Worm (Caenorhabditis elegans) whole organism, early embryonic: Measurements from ENCODE around the gene C04G6.13.

ENCODE experiments used
- B0310.2 ChIP-seq: sonication (generic microtip); optimal IDR thresholded peaks from 2 replicates; lab custom pipeline; 2016; ENCODE audit warnings: mild to moderate bottlenecking, missing genetic modification characterization, missing compliant biosample characterization
- F13C5.2 ChIP-seq: sonication (generic microtip); optimal IDR thresholded peaks from 2 replicates; lab custom pipeline; 2017; ENCODE audit warnings: mild to moderate bottlenecking, missing genetic modification characterization, inconsistent platforms, missing compliant biosample characterization
- aly-1 ChIP-seq: sonication (generic microtip); optimal IDR thresholded peaks from 2 replicates; lab custom pipeline; 2016; ENCODE audit warnings: missing genetic modification characterization, missing compliant biosample characterization
- ama-1 ChIP-seq: fragments of 150-350 bp; optimal IDR thresholded peaks from 2 replicates; lab custom pipeline; 2014
- ceh-13 ChIP-seq: fragments of 200-800 bp; sonication (Bioruptor generic); optimal IDR thresholded peaks from 2 replicates; lab custom pipeline; 2018; ENCODE audit warnings: mild to moderate bottlenecking, missing genetic modification characterization, missing compliant biosample characterization
- ceh-36 ChIP-seq: sonication (generic microtip); optimal IDR thresholded peaks from 2 replicates; lab custom pipeline; 2016; ENCODE audit warnings: missing genetic modification characterization, inconsistent platforms, missing compliant biosample characterization
- ets-7 ChIP-seq: sonication (generic microtip); optimal IDR thresholded peaks from 2 replicates; lab custom pipeline; 2016; ENCODE audit warnings: missing genotype, missing genetic modification characterization, missing compliant biosample characterization
- flt-1 ChIP-seq: fragments of 200-800 bp; sonication (Bioruptor generic); IDR thresholded peaks from 2 replicates; pipeline ENCODE4 v1.3.6; 2022; ENCODE audit warnings: missing genetic modification characterization, missing compliant biosample characterization
- hmbx-1 ChIP-seq: sonication (generic microtip); optimal IDR thresholded peaks from 2 replicates; lab custom pipeline; 2016; ENCODE audit warnings: mild to moderate bottlenecking, missing genetic modification characterization, missing compliant biosample characterization
- hmg-4 ChIP-seq: fragments of 200-800 bp; sonication (Bioruptor generic); optimal IDR thresholded peaks from 2 replicates; lab custom pipeline; 2018; ENCODE audit warnings: mild to moderate bottlenecking, missing genetic modification characterization, missing compliant biosample characterization
- hnd-1 ChIP-seq: sonication (generic microtip); optimal IDR thresholded peaks from 2 replicates; lab custom pipeline; 2016; ENCODE audit warnings: missing genetic modification characterization, missing compliant biosample characterization
- pes-1 ChIP-seq: fragments of 200-800 bp; sonication (Bioruptor generic); IDR thresholded peaks from 2 replicates; pipeline ENCODE4 v1.3.6; 2022; ENCODE audit warnings: missing genetic modification reagents, missing genetic modification characterization, missing compliant biosample characterization
- scrt-1 ChIP-seq: fragments of 200-800 bp; sonication (Bioruptor generic); IDR thresholded peaks from 2 replicates; pipeline ENCODE4 v1.3.6; 2022; ENCODE audit warnings: missing genetic modification characterization, missing compliant biosample characterization
- sea-1 ChIP-seq: fragments of 200-800 bp; sonication (Bioruptor generic); conservative IDR thresholded peaks from 2 replicates; pipeline ENCODE4 v1.3.6; 2022; ENCODE audit warnings: missing genetic modification characterization, missing compliant biosample characterization
- tbx-11 ChIP-seq: fragments of 200-800 bp; sonication (Bioruptor generic); IDR thresholded peaks from 2 replicates; pipeline ENCODE4 v1.3.6; 2022; ENCODE audit warnings: missing genetic modification characterization, missing compliant biosample characterization
- tbx-37 ChIP-seq: fragments of 200-800 bp; sonication (Bioruptor generic); conservative IDR thresholded peaks from 2 replicates; pipeline ENCODE4 v1.3.6; 2022; ENCODE audit warnings: missing genetic modification reagents, missing genetic modification characterization, missing compliant biosample characterization
- tra-4 ChIP-seq: sonication (generic microtip); optimal IDR thresholded peaks from 2 replicates; lab custom pipeline; 2017; ENCODE audit warnings: missing genetic modification characterization, missing compliant biosample characterization

C04G6.13 gene

ce11 chrII:5086143-5086542 is 7.9 kb upstream of the C04G6.13 start:
- TF ChIP-seq flt-1: no peak
- no peak for TF ChIP-seq tbx-11 (GFP tag; lab: Robert Waterston, UW)
- TF ChIP-seq aly-1: no peak

DNA sequence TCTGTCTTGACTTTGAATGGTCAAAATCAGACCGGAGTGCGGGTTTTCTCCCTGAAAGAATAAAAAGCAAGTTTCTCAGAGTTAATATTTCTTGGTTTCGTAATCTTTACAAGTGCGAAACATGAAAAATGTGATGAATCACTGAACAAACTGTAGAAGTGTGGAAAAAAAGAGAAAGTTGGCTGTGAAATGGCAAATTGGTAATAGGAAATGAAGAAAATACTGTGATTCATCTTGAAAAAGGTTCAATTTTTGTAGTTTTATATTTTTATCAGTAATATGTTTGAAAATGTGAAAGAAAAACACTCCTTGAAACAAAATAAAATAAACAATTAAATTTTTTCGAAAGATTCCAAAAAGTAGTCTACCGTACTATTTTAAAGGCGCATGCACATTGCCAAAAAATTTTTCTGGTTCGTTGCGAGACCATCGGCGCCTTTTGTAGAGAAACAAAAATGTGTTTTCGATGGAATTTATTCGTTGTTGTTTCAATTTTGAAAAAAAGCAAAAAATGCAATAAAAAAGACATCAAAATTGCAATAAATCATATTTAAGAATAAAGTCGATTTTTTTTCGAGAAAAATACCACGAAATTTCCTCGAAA is 2.3 kb upstream of the C04G6.13 start, which contains the start of gene pld-1:
Gene pld-1 (minus strand): TSS at position 51 of the 604 bp plus-strand sequence.
- no peak for TF ChIP-seq tbx-37 (GFP tag; lab: Robert Waterston, UW)
- no peak for TF ChIP-seq scrt-1 (GFP tag; lab: Robert Waterston, UW)
- TF ChIP-seq hmg-4: no peak
- TF ChIP-seq ceh-36 (tag; lab: Kevin White, UChicago): no peak
- TF ChIP-seq ama-1 (lab: Kevin White, UChicago): no peak
- no peak for TF ChIP-seq tra-4 (tag; lab: Kevin White, UChicago)
- no peak for TF ChIP-seq ceh-13 (GFP tag; lab: Kevin White, UChicago)
- no peak for TF ChIP-seq hnd-1 (tag; lab: Kevin White, UChicago)
- TF ChIP-seq aly-1: no peak
- no peak for TF ChIP-seq F13C5.2 (tag; lab: Kevin White, UChicago)
- TF ChIP-seq B0310.2: no peak
- TF ChIP-seq tbx-11 (GFP tag; lab: Robert Waterston, UW): no peak
- no peak for TF ChIP-seq flt-1
- TF ChIP-seq hmbx-1 (tag; lab: Kevin White, UChicago): no peak
- no peak for TF ChIP-seq ets-7
- no peak for TF ChIP-seq pes-1 (GFP tag; lab: Robert Waterston, UW)
- no peak for TF ChIP-seq sea-1

DNA sequence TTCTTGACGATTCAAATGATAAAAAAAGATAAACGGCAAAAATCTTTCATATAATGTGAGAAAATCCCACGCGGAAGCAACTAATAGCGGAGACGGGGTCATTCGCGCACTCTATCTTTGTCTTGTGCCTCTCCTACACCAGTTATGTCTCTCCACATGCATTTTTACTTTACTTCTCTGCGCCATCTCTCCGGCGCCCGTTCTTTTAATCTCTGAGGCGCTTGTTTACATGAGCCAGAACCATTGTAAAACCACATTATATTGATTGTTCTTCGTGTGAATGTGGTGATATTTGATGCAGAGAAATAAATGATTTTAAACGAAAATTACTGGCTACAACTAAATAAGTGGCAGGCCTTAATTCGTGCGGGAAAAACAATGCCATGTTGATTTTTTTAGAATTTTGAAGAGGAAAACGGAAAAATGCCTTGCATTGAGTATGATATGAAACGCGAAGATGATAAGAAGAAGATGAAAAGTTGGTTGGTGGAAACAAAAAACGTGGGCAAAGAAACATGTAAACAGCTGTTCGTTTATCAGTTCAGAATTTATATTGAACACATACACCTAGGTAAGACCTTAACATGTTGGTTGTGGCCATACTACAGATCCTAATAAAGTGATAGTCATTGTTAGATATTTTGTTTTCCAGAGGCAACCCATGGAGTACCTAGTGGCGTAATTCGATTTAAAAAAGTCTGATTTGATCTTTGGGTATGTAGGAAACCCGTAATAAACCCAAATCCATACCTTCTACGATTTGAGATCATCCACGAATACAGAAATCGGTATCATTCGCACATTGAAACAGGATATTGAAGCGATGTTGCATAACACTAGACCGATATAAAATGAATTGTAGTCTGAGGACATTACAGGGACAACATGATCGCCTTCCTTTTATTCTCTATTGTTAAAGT is 1.4 kb upstream of the C04G6.13 start, which contains the start of gene C04G6.2:
Gene C04G6.2 (plus strand): TSS at position 870 of the 920 bp plus-strand sequence.
- TF ChIP-seq tbx-37 (GFP tag; lab: Robert Waterston, UW) (no peak), ceh-36 (tag; lab: Kevin White, UChicago) (no peak), F13C5.2 (tag; lab: Kevin White, UChicago) (no peak), hmbx-1 (tag; lab: Kevin White, UChicago) (no peak), aly-1 (no peak), ets-7 (no peak), ama-1 (lab: Kevin White, UChicago) (no peak)

DNA sequence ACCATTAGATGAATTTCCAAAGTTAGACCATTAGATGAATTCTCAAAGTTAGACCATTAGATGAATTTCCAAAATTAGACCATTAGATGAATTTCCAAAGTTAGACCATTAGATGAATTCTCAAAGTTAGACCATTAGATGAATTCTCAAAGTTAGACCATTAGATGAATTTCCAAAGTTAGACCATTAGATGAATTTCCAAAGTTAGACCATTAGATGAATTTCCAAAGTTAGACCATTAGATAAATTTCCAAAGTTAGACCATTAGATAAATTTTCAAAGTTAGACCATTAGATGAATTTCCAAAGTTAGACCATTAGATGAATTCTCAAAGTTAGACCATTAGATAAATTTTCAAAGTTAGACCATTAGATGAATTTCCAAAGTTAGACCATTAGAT is 3.4 kb downstream of the C04G6.13 start:
- TF ChIP-seq scrt-1 (GFP tag; lab: Robert Waterston, UW) (peak; percentile 81), tbx-11 (GFP tag; lab: Robert Waterston, UW) (peak; percentile 99), sea-1 (peak; percentile 89), tbx-37 (GFP tag; lab: Robert Waterston, UW) (peak; percentile 90)

DNA sequence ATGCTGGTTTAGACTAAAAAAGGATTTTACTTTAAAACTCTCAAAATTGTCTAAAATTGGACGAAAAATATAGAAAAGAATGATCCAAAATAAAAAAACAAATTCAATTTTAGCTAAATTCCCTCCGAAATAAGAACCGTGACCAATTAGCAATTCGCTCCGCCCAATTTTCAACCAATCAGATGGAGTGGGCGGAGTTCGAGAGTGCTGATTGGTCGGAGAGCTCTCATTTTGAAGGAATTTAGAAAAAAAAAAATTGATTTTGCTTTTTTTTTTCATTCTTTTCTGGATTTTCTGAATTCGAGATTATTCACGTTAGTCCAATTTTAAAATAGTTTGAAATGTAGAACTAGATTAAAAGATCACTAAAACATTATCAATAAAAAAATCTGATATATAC is 5.0 kb downstream of the C04G6.13 start:
- TF ChIP-seq tra-4 (tag; lab: Kevin White, UChicago) (no peak), ets-7 (no peak), tbx-11 (GFP tag; lab: Robert Waterston, UW) (no peak), sea-1 (no peak), aly-1 (no peak), hmbx-1 (tag; lab: Kevin White, UChicago) (no peak), tbx-37 (GFP tag; lab: Robert Waterston, UW) (no peak), ceh-36 (tag; lab: Kevin White, UChicago) (no peak), ama-1 (lab: Kevin White, UChicago) (no peak), hmg-4 (no peak), F13C5.2 (tag; lab: Kevin White, UChicago) (no peak), hnd-1 (tag; lab: Kevin White, UChicago) (no peak)

ce11 chrII:5099649-5100048 is 5.6 kb downstream of the C04G6.13 start, which contains the start of gene C04G6.6:
TSS of gene C04G6.6 (minus strand) at chrII:5099749.
- TF ChIP-seq ceh-13 (GFP tag; lab: Kevin White, UChicago): no peak
- no peak for TF ChIP-seq tbx-11 (GFP tag; lab: Robert Waterston, UW)

DNA sequence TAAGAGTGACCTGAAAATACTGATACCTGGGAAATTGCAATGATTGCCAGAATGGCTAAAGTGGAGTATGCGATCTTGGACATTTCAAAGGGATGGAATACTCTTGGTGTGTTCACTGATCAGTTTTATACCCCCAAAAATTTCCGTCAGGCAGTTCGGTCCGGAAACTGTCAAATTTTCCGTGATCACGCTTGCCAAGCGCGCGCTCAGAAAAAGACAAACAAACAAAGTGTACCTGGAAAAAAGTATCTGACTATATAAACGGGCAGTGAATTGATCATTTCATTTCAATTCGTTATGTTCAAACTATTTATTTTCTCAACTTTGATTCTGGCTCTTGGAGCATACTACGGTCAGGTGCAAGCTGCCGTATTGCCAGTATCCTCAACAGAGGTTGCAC is 7.7 kb downstream of the C04G6.13 start, which contains the start of the genes idpb-3 and idpb-1:
Gene idpb-3 (minus strand): TSS at position 101 of the 400 bp plus-strand sequence.
Gene idpb-1 (plus strand): TSS at position 284 of the 400 bp plus-strand sequence.
- TF ChIP-seq F13C5.2 (tag; lab: Kevin White, UChicago): no peak
- TF ChIP-seq hnd-1 (tag; lab: Kevin White, UChicago): no peak
- TF ChIP-seq sea-1: no peak
- TF ChIP-seq hmg-4: no peak
- no peak for TF ChIP-seq scrt-1 (GFP tag; lab: Robert Waterston, UW)
- TF ChIP-seq tbx-11 (GFP tag; lab: Robert Waterston, UW): no peak
- no peak for TF ChIP-seq ets-7
- TF ChIP-seq B0310.2: no peak
- no peak for TF ChIP-seq tra-4 (tag; lab: Kevin White, UChicago)
- TF ChIP-seq ceh-36 (tag; lab: Kevin White, UChicago): no peak
- TF ChIP-seq tbx-37 (GFP tag; lab: Robert Waterston, UW): no peak
- TF ChIP-seq pes-1 (GFP tag; lab: Robert Waterston, UW): no peak

ce11 chrII:5103189-5103588 is 9.1 kb downstream of the C04G6.13 start:
- no peak for TF ChIP-seq hmg-4
- TF ChIP-seq B0310.2: no peak
- TF ChIP-seq ceh-13 (GFP tag; lab: Kevin White, UChicago): no peak
- TF ChIP-seq ets-7: no peak
- TF ChIP-seq pes-1 (GFP tag; lab: Robert Waterston, UW): no peak
- TF ChIP-seq sea-1: no peak
- no peak for TF ChIP-seq hmbx-1 (tag; lab: Kevin White, UChicago)
- no peak for TF ChIP-seq tra-4 (tag; lab: Kevin White, UChicago)
- TF ChIP-seq ama-1 (lab: Kevin White, UChicago): no peak
- no peak for TF ChIP-seq tbx-11 (GFP tag; lab: Robert Waterston, UW)
- no peak for TF ChIP-seq aly-1
- no peak for TF ChIP-seq tbx-37 (GFP tag; lab: Robert Waterston, UW)
- TF ChIP-seq F13C5.2 (tag; lab: Kevin White, UChicago): no peak
- no peak for TF ChIP-seq scrt-1 (GFP tag; lab: Robert Waterston, UW)
